Fruit fly (Drosophila melanogaster) whole organism, embryonic: ENCODE data around the gene CG11679.

Experiments
- ATbp ChIP-seq: fragments of 200-800 bp; sonication (Bioruptor generic); optimal IDR thresholded peaks from 2 replicates; lab custom pipeline; 2017; ENCODE audit warnings: missing biosample characterization, mild to moderate bottlenecking, missing genetic modification characterization, missing genetic modification reagents
- Atf-2 ChIP-seq: fragments of 200-800 bp; sonication (Bioruptor generic); optimal IDR thresholded peaks from 2 replicates; lab custom pipeline; 2016; ENCODE audit warnings: missing biosample characterization, missing genetic modification characterization
- Awh ChIP-seq: fragments of 200-800 bp; sonication (Bioruptor generic); IDR thresholded peaks from 2 replicates; pipeline ENCODE4, ENCODE4 v1.3.6; 2022; ENCODE audit warnings: missing biosample characterization, missing genetic modification characterization
- B-H1 ChIP-seq: fragments of 200-800 bp; sonication (Bioruptor generic); IDR thresholded peaks from 3 replicates; pipeline ENCODE4 v1.3.6; 2022; ENCODE audit warnings: missing biosample characterization, missing genetic modification characterization
- B-H2 ChIP-seq: fragments of 200-800 bp; sonication (Bioruptor generic); optimal IDR thresholded peaks from 2 replicates; lab custom pipeline; 2018; ENCODE audit warnings: missing biosample characterization, mild to moderate bottlenecking, missing genetic modification characterization
- Bteb2 ChIP-seq: fragments of 200-800 bp; sonication (Bioruptor generic); optimal IDR thresholded peaks from 2 replicates; lab custom pipeline; 2016; ENCODE audit warnings: missing biosample characterization, missing genetic modification characterization
- CG10366 ChIP-seq: fragments of 200-800 bp; sonication (Bioruptor generic); IDR thresholded peaks from 2 replicates; pipeline ENCODE4 v1.3.6; 2022; ENCODE audit warnings: missing biosample characterization, missing genetic modification characterization
- CG10979 ChIP-seq: fragments of 200-800 bp; sonication (Bioruptor generic); optimal IDR thresholded peaks from 2 replicates; lab custom pipeline; 2018; ENCODE audit warnings: missing biosample characterization, mild to moderate bottlenecking, missing genetic modification characterization, moderate library complexity
- CG12104 ChIP-seq: fragments of 200-800 bp; sonication (Bioruptor generic); optimal IDR thresholded peaks from 3 replicates; lab custom pipeline; 2016; ENCODE audit warnings: missing biosample characterization, missing genetic modification characterization
- CG12299 ChIP-seq: fragments of 200-800 bp; sonication (Bioruptor generic); optimal IDR thresholded peaks from 2 replicates; lab custom pipeline; 2018; ENCODE audit warnings: missing biosample characterization, mild to moderate bottlenecking, missing genetic modification characterization
- CG1233 ChIP-seq: fragments of 200-800 bp; sonication (Bioruptor generic); optimal IDR thresholded peaks from 4 replicates; lab custom pipeline; 2018; ENCODE audit warnings: missing biosample characterization, mild to moderate bottlenecking, missing genetic modification characterization
- CG12391 ChIP-seq: fragments of 200-800 bp; sonication (Bioruptor generic); optimal IDR thresholded peaks from 3 replicates; lab custom pipeline; 2018; ENCODE audit warnings: missing biosample characterization, mild to moderate bottlenecking, missing genetic modification characterization, moderate library complexity
- CG12942 ChIP-seq: fragments of 200-800 bp; sonication (Bioruptor generic); optimal IDR thresholded peaks from 3 replicates; lab custom pipeline; 2016; ENCODE audit warnings: missing biosample characterization, missing genetic modification characterization
- CG13296 ChIP-seq: fragments of 200-800 bp; sonication (Bioruptor generic); optimal IDR thresholded peaks from 3 replicates; lab custom pipeline; 2018; ENCODE audit warnings: missing biosample characterization, mild to moderate bottlenecking, missing genetic modification characterization
- CG13624 ChIP-seq: fragments of 200-800 bp; sonication (Bioruptor generic); optimal IDR thresholded peaks from 2 replicates; lab custom pipeline; 2016; ENCODE audit warnings: missing biosample characterization, missing genetic modification characterization
- CG14965 ChIP-seq: fragments of 200-800 bp; sonication (Bioruptor generic); optimal IDR thresholded peaks from 2 replicates; lab custom pipeline; 2016; ENCODE audit warnings: missing biosample characterization, missing genetic modification characterization, borderline replicate concordance
- CG16815 ChIP-seq: fragments of 200-800 bp; sonication (Bioruptor generic); optimal IDR thresholded peaks from 3 replicates; lab custom pipeline; 2017; ENCODE audit warnings: missing biosample characterization, mild to moderate bottlenecking, missing genetic modification characterization
- CG2116 ChIP-seq: fragments of 200-800 bp; sonication (Bioruptor generic); optimal IDR thresholded peaks from 3 replicates; lab custom pipeline; 2018; ENCODE audit warnings: missing biosample characterization, mild to moderate bottlenecking, missing genetic modification characterization
- CG2129 ChIP-seq: fragments of 200-800 bp; sonication (Bioruptor generic); IDR thresholded peaks from 2 replicates; pipeline ENCODE4 v1.3.6; 2022; ENCODE audit warnings: missing biosample characterization, missing genetic modification characterization; ENCODE audit not compliant: partially characterized antibody
- CG3065 ChIP-seq: fragments of 200-800 bp; sonication (Bioruptor generic); optimal IDR thresholded peaks from 2 replicates; lab custom pipeline; 2016; ENCODE audit warnings: missing biosample characterization, missing genetic modification characterization
- CG3847 ChIP-seq: fragments of 200-800 bp; sonication (Bioruptor generic); IDR thresholded peaks from 2 replicates; pipeline ENCODE4 v1.3.6; 2022; ENCODE audit warnings: missing biosample characterization, missing genetic modification characterization
- CG4617 ChIP-seq: fragments of 200-800 bp; sonication (Bioruptor generic); optimal IDR thresholded peaks from 3 replicates; lab custom pipeline; 2016; ENCODE audit warnings: missing biosample characterization, missing genetic modification characterization, borderline replicate concordance
- CG6272 ChIP-seq: fragments of 200-800 bp; sonication (Bioruptor generic); IDR thresholded peaks from 2 replicates; pipeline ENCODE4 v1.3.6; 2022; ENCODE audit warnings: missing biosample characterization, missing genetic modification characterization
- CG7372 ChIP-seq: fragments of 200-800 bp; sonication (Bioruptor generic); IDR thresholded peaks from 2 replicates; pipeline ENCODE4 v1.3.6; 2022; ENCODE audit warnings: missing biosample characterization, missing genetic modification characterization
- CG7786 ChIP-seq: fragments of 200-800 bp; sonication (Bioruptor generic); optimal IDR thresholded peaks from 2 replicates; lab custom pipeline; 2016; ENCODE audit warnings: missing biosample characterization, missing genetic modification characterization
- CG8944 ChIP-seq: fragments of 200-800 bp; sonication (Bioruptor generic); optimal IDR thresholded peaks from 3 replicates; lab custom pipeline; 2016; ENCODE audit warnings: missing biosample characterization, missing genetic modification characterization
- D ChIP-seq, 2 experiments: fragments of 200-800 bp in 1 of 2; fragments of >200 bp in 1 of 2; sonication (Bioruptor generic) in 1 of 2; optimal IDR thresholded peaks; 2 replicates in 1 of 2; 3 replicates in 1 of 2; lab custom pipeline; 2017; ENCODE audit warnings: mild to moderate bottlenecking in 1 of 2, missing biosample characterization in 1 of 2, missing genetic modification characterization in 1 of 2, missing genetic modification reagents in 1 of 2
- Eip74EF ChIP-seq, 2 experiments: fragments of 200-800 bp in 1 of 2; fragments of >200 bp in 1 of 2; sonication (Bioruptor generic) in 1 of 2; optimal IDR thresholded peaks; 2 replicates each; lab custom pipeline; 2017 to 2019; ENCODE audit warnings: missing biosample characterization in 2 of 2, missing genetic modification characterization in 2 of 2, mild to moderate bottlenecking in 1 of 2, moderate library complexity in 1 of 2
- Fer2 ChIP-seq: fragments of 200-800 bp; sonication (Bioruptor generic); optimal IDR thresholded peaks from 2 replicates; lab custom pipeline; 2018; ENCODE audit warnings: missing biosample characterization, mild to moderate bottlenecking, missing genetic modification characterization, moderate library complexity
- Gsc ChIP-seq: fragments of 200-800 bp; sonication (Bioruptor generic); IDR thresholded peaks from 2 replicates; pipeline ENCODE4 v1.3.6; 2022; ENCODE audit warnings: missing biosample characterization, missing genetic modification characterization
- Hsf ChIP-seq: fragments of 200-800 bp; sonication (Bioruptor generic); optimal IDR thresholded peaks from 3 replicates; lab custom pipeline; 2016; ENCODE audit warnings: missing biosample characterization, missing genetic modification characterization
- Jarid2 ChIP-seq: fragments of 200-800 bp; sonication (Bioruptor generic); optimal IDR thresholded peaks from 3 replicates; lab custom pipeline; 2017; ENCODE audit warnings: mild to moderate bottlenecking, missing biosample characterization, missing genetic modification reagents, missing genetic modification characterization
- Mad ChIP-seq: fragments of 200-800 bp; sonication (Bioruptor generic); optimal IDR thresholded peaks from 2 replicates; lab custom pipeline; 2016; ENCODE audit warnings: missing biosample characterization, missing genetic modification characterization
- NC2α ChIP-seq: fragments of 200-800 bp; sonication (Bioruptor generic); optimal IDR thresholded peaks from 2 replicates; lab custom pipeline; 2016; ENCODE audit warnings: missing biosample characterization, missing genetic modification characterization
- NFAT ChIP-seq: fragments of 200-800 bp; sonication (Bioruptor generic); IDR thresholded peaks from 2 replicates; pipeline ENCODE4 v1.3.6; 2022; ENCODE audit warnings: missing biosample characterization, missing genetic modification characterization
- Sox102F ChIP-seq: fragments of 200-800 bp; sonication (Bioruptor generic); optimal IDR thresholded peaks from 2 replicates; lab custom pipeline; 2018; ENCODE audit warnings: missing biosample characterization, mild to moderate bottlenecking, missing genetic modification characterization, moderate library complexity
- btn ChIP-seq: fragments of 200-800 bp; sonication (Bioruptor generic); optimal IDR thresholded peaks from 2 replicates; lab custom pipeline; 2016; ENCODE audit warnings: missing biosample characterization, missing genetic modification characterization
- chif ChIP-seq, 2 experiments: fragments of 200-800 bp; sonication (Bioruptor generic); optimal IDR thresholded peaks; 3 replicates each; lab custom pipeline; 2016; ENCODE audit warnings: missing biosample characterization in 2 of 2, missing genetic modification characterization in 2 of 2
- dmrt11E ChIP-seq: fragments of 200-800 bp; sonication (Bioruptor generic); optimal IDR thresholded peaks from 3 replicates; lab custom pipeline; 2018; ENCODE audit warnings: missing biosample characterization, mild to moderate bottlenecking, missing genetic modification characterization, moderate library complexity
- esg ChIP-seq: fragments of 200-800 bp; sonication (Bioruptor generic); conservative IDR thresholded peaks from 2 replicates; pipeline ENCODE4 v1.3.6; 2022; ENCODE audit warnings: missing biosample characterization, missing genetic modification characterization
- hkb ChIP-seq, 2 experiments: fragments of 200-800 bp in 1 of 2; fragments of >200 bp in 1 of 2; sonication (Bioruptor generic) in 1 of 2; IDR thresholded peaks in 1 of 2; optimal IDR thresholded peaks in 1 of 2; 2 replicates each; pipeline versions ENCODE4 v1.3.6 to Lab custom; 2017 to 2022; ENCODE audit warnings: missing biosample characterization in 1 of 2, missing genetic modification characterization in 1 of 2
- lbe ChIP-seq: fragments of 200-800 bp; sonication (Bioruptor generic); optimal IDR thresholded peaks from 2 replicates; lab custom pipeline; 2016; ENCODE audit warnings: missing biosample characterization, mild to moderate bottlenecking, missing genetic modification characterization
- otp ChIP-seq: fragments of 200-800 bp; sonication (Bioruptor generic); IDR thresholded peaks from 3 replicates; pipeline ENCODE4, ENCODE4 v1.3.6; 2022; ENCODE audit warnings: missing biosample characterization, missing genetic modification characterization
- peb ChIP-seq: fragments of 200-800 bp; sonication (Bioruptor generic); IDR thresholded peaks from 2 replicates; pipeline ENCODE4 v1.3.6; 2022; ENCODE audit warnings: missing biosample characterization, missing genetic modification characterization
- pho ChIP-seq: fragments of 200-800 bp; sonication (Bioruptor generic); optimal IDR thresholded peaks from 2 replicates; lab custom pipeline; 2016; ENCODE audit warnings: missing biosample characterization, missing genetic modification characterization
- so ChIP-seq: fragments of 200-800 bp; sonication (Bioruptor generic); IDR thresholded peaks from 3 replicates; pipeline ENCODE4 v1.3.6; 2022; ENCODE audit warnings: missing biosample characterization, missing genetic modification characterization
- tin ChIP-seq: fragments of 200-800 bp; sonication (Bioruptor generic); optimal IDR thresholded peaks from 3 replicates; lab custom pipeline; 2016; ENCODE audit warnings: missing biosample characterization, missing genetic modification characterization
- trh ChIP-seq: fragments of 200-800 bp; sonication (Bioruptor generic); optimal IDR thresholded peaks from 2 replicates; lab custom pipeline; 2016; ENCODE audit warnings: missing biosample characterization, missing genetic modification characterization
- wdn ChIP-seq: fragments of 200-800 bp; sonication (Bioruptor generic); IDR thresholded peaks from 2 replicates; pipeline ENCODE4 v1.3.6; 2022; ENCODE audit warnings: missing biosample characterization, missing genetic modification characterization
- zen ChIP-seq: fragments of 200-800 bp; sonication (Bioruptor generic); optimal IDR thresholded peaks from 3 replicates; lab custom pipeline; 2018; ENCODE audit warnings: missing biosample characterization, mild to moderate bottlenecking, missing genetic modification characterization, moderate library complexity

The CG11679 gene

DNA sequence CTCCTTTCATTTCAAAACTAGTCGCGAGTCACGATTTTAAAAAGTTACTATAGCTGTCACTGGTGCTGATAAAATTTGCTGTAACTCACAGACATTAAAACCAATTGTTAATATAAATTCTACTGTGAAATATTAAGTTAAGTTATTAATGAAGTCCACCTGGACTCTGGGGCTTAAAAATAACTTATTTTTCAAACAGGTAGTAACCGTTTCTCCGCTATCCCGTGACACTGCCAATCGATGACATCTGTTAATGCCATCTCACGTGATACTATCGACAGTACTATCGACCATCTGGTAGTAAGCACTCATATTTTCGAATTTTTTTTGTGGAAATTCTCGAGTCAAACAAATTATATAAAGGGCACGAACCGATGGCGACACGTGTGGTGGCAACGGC, 4.8 kb downstream of the CG11679 start, which contains the start of the genes CG12379 and MagR:
TSS of gene CG12379 (minus strand) at position 2 of the 400 bp plus-strand sequence.
TSS of gene MagR (plus strand) at position 276 of the 400 bp plus-strand sequence.
- peak; percentile 28; the same call in 1 of the 2 replicates for TF ChIP-seq CG10366 (GFP tag; lab: Robert Waterston, UW)
- peak; percentile 71 for TF ChIP-seq CG3847 (GFP tag; lab: Robert Waterston, UW)
- TF ChIP-seq hkb (optimal IDR thresholded peaks at IDR 0.05; lab: Kevin White, UChicago): no peak
- TF ChIP-seq hkb (GFP tag; IDR thresholded peaks at IDR 0.05; lab: Robert Waterston, UW): no peak
- TF ChIP-seq Fer2: peak; percentile 57
- peak; percentile 8 to 29 for TF ChIP-seq chif (GFP tag; optimal IDR thresholded peaks at IDR 0.05; lab: Kevin White, UChicago)
- no peak for TF ChIP-seq Eip74EF (GFP tag; optimal IDR thresholded peaks at IDR 0.05; lab: Kevin White, UChicago)
- peak; percentile 40; the same call in 1 of the 2 replicates for TF ChIP-seq CG7372
- TF ChIP-seq otp (GFP tag; lab: Robert Waterston, UW): no peak
- peak; percentile 3 for TF ChIP-seq CG12942 (GFP tag; lab: Kevin White, UChicago)
- TF ChIP-seq Gsc (GFP tag; lab: Robert Waterston, UW): no peak
- TF ChIP-seq btn: no peak
- no peak for TF ChIP-seq CG14965 (GFP tag; lab: Kevin White, UChicago)
- TF ChIP-seq CG1233 (GFP tag; lab: Kevin White, UChicago): peak; percentile 46
- peak; percentile 16 for TF ChIP-seq Bteb2 (GFP tag; lab: Kevin White, UChicago)
- TF ChIP-seq CG4617 (GFP tag; lab: Kevin White, UChicago): peak; percentile 42
- TF ChIP-seq D (optimal IDR thresholded peaks at IDR 0.05; lab: Kevin White, UChicago): no peak
- no peak for TF ChIP-seq D (GFP tag; optimal IDR thresholded peaks at IDR 0.05; lab: Kevin White, UChicago)
- TF ChIP-seq CG2129: peak; percentile 48
- TF ChIP-seq ATbp: no peak
- peak; percentile 73 for TF ChIP-seq B-H2 (GFP tag; lab: Kevin White, UChicago)
- peak; percentile 50 for TF ChIP-seq zen (tag; lab: Kevin White, UChicago)
- no peak for TF ChIP-seq wdn (GFP tag; lab: Robert Waterston, UW)
- TF ChIP-seq Mad (GFP tag; lab: Kevin White, UChicago): peak; percentile 30
- TF ChIP-seq NFAT (GFP tag; lab: Robert Waterston, UW): peak; percentile 39; the same call in 1 of the 2 replicates
- peak; percentile 51; the same call in 1 of the 2 replicates for TF ChIP-seq esg
- TF ChIP-seq CG6272 (GFP tag; lab: Robert Waterston, UW): peak; percentile 49
- no peak for TF ChIP-seq NC2α (GFP tag; lab: Kevin White, UChicago)
- TF ChIP-seq Jarid2 (GFP tag; lab: Kevin White, UChicago): no peak
- TF ChIP-seq Atf-2 (GFP tag; lab: Kevin White, UChicago): peak; percentile 57
- peak; percentile 21 for TF ChIP-seq CG13624 (GFP tag; lab: Kevin White, UChicago)
- TF ChIP-seq B-H1 (GFP tag; lab: Robert Waterston, UW): no peak
- TF ChIP-seq trh (GFP tag; lab: Kevin White, UChicago): no peak
- TF ChIP-seq CG13296 (GFP tag; lab: Kevin White, UChicago): peak; percentile 64
- peak; percentile 67 for TF ChIP-seq pho (GFP tag; lab: Kevin White, UChicago)
- TF ChIP-seq CG12391 (tag; lab: Kevin White, UChicago): peak; percentile 65
- peak; percentile 63 for TF ChIP-seq Hsf (GFP tag; lab: Kevin White, UChicago)
- TF ChIP-seq CG16815 (GFP tag; lab: Kevin White, UChicago): no peak
- peak; percentile 56 for TF ChIP-seq CG7786 (GFP tag; lab: Kevin White, UChicago)
- no peak for TF ChIP-seq Awh (GFP tag; lab: Robert Waterston, UW)
- TF ChIP-seq CG2116 (GFP tag; lab: Kevin White, UChicago): peak; percentile 79
- peak; percentile 61 for TF ChIP-seq CG12299 (tag; lab: Kevin White, UChicago)
- no peak for TF ChIP-seq lbe (GFP tag; lab: Kevin White, UChicago)
- peak; percentile 16 for TF ChIP-seq CG3065 (GFP tag; lab: Kevin White, UChicago)
- TF ChIP-seq CG12104: peak; percentile 46
- TF ChIP-seq CG8944 (GFP tag; lab: Kevin White, UChicago): no peak
- peak; percentile 61 for TF ChIP-seq tin (GFP tag; lab: Kevin White, UChicago)
- peak; percentile 30 for TF ChIP-seq CG10979
- no peak for TF ChIP-seq Sox102F (GFP tag; lab: Kevin White, UChicago)
- TF ChIP-seq so (GFP tag; lab: Robert Waterston, UW): no peak
- TF ChIP-seq peb (GFP tag; lab: Robert Waterston, UW): no peak
- peak; percentile 47 for TF ChIP-seq dmrt11E (tag; lab: Kevin White, UChicago)
